Worm (Caenorhabditis elegans) whole organism, late embryonic: ENCODE measurements around the gene dcn-1.

Experiments
- C08G9.2 ChIP-seq: sonication (generic microtip); optimal IDR thresholded peaks from 2 replicates; lab custom pipeline; 2016; ENCODE audit warnings: mild to moderate bottlenecking, missing genetic modification characterization, moderate library complexity, missing compliant biosample characterization
- C38D4.7 ChIP-seq: fragments of 200-800 bp; sonication (Bioruptor generic); optimal IDR thresholded peaks from 2 replicates; lab custom pipeline; 2018; ENCODE audit warnings: mild to moderate bottlenecking, missing genetic modification characterization, moderate library complexity, missing compliant biosample characterization
- ahr-1 ChIP-seq: sonication (generic microtip); optimal IDR thresholded peaks from 2 replicates; lab custom pipeline; 2016; ENCODE audit warnings: missing genetic modification characterization, missing compliant biosample characterization
- ama-1 ChIP-seq: fragments of 150-350 bp; optimal IDR thresholded peaks from 2 replicates; lab custom pipeline; 2014
- ceh-14 ChIP-seq: sonication (generic microtip); optimal IDR thresholded peaks from 2 replicates; lab custom pipeline; 2016; ENCODE audit warnings: missing genotype, missing genetic modification characterization, missing compliant biosample characterization
- ceh-18 ChIP-seq: sonication (generic microtip); optimal IDR thresholded peaks from 2 replicates; lab custom pipeline; 2016; ENCODE audit warnings: missing genetic modification characterization, missing compliant biosample characterization
- ceh-19 ChIP-seq: fragments of 200-800 bp; sonication (Bioruptor generic); optimal IDR thresholded peaks from 2 replicates; lab custom pipeline; 2018; ENCODE audit warnings: mild to moderate bottlenecking, missing genetic modification characterization, missing compliant biosample characterization
- ceh-2 ChIP-seq: sonication (generic microtip); optimal IDR thresholded peaks from 2 replicates; lab custom pipeline; 2016; ENCODE audit warnings: missing genotype, missing genetic modification characterization, missing compliant biosample characterization
- ceh-24 ChIP-seq: sonication (generic microtip); optimal IDR thresholded peaks from 2 replicates; lab custom pipeline; 2016; ENCODE audit warnings: mild to moderate bottlenecking, missing genetic modification characterization, missing compliant biosample characterization
- ceh-31 ChIP-seq: sonication (generic microtip); optimal IDR thresholded peaks from 2 replicates; lab custom pipeline; 2016; ENCODE audit warnings: missing genetic modification characterization, missing compliant biosample characterization
- ceh-45 ChIP-seq: fragments of 200-800 bp; sonication (Bioruptor generic); IDR thresholded peaks from 2 replicates; pipeline ENCODE4 v1.3.6; 2022; ENCODE audit warnings: missing genetic modification reagents, missing genetic modification characterization, missing compliant biosample characterization
- ceh-48 ChIP-seq: sonication (generic microtip); optimal IDR thresholded peaks from 2 replicates; lab custom pipeline; 2016; ENCODE audit warnings: missing genetic modification characterization, inconsistent platforms, missing compliant biosample characterization
- che-1 ChIP-seq: sonication (generic microtip); optimal IDR thresholded peaks from 2 replicates; lab custom pipeline; 2016; ENCODE audit warnings: mild to moderate bottlenecking, missing genetic modification characterization, missing compliant biosample characterization
- dmd-4 ChIP-seq: sonication (generic microtip); optimal IDR thresholded peaks from 2 replicates; lab custom pipeline; 2016; ENCODE audit warnings: borderline replicate concordance, missing genetic modification characterization, missing compliant biosample characterization
- elt-2 ChIP-seq: sonication (generic microtip); optimal IDR thresholded peaks from 2 replicates; lab custom pipeline; 2016; ENCODE audit warnings: missing genetic modification reagents, missing genetic modification characterization, missing compliant biosample characterization
- elt-4 ChIP-seq: sonication (generic microtip); optimal IDR thresholded peaks from 2 replicates; lab custom pipeline; 2016; ENCODE audit warnings: missing genetic modification characterization, missing compliant biosample characterization
- ets-4 ChIP-seq: sonication (generic microtip); optimal IDR thresholded peaks from 2 replicates; lab custom pipeline; 2016; ENCODE audit warnings: missing genetic modification characterization, missing compliant biosample characterization
- eyg-1 ChIP-seq: sonication (generic microtip); optimal IDR thresholded peaks from 2 replicates; lab custom pipeline; 2016; ENCODE audit warnings: missing genotype, missing genetic modification characterization, missing compliant biosample characterization
- fax-1 ChIP-seq: sonication (generic microtip); optimal IDR thresholded peaks from 2 replicates; lab custom pipeline; 2016; ENCODE audit warnings: missing genotype, missing genetic modification characterization, missing compliant biosample characterization
- fkh-6 ChIP-seq: sonication (generic microtip); optimal IDR thresholded peaks from 2 replicates; lab custom pipeline; 2016; ENCODE audit warnings: missing genetic modification characterization, missing compliant biosample characterization
- hlh-15 ChIP-seq: sonication (generic microtip); optimal IDR thresholded peaks from 2 replicates; lab custom pipeline; 2016; ENCODE audit warnings: missing genetic modification characterization, missing compliant biosample characterization
- hlh-30 ChIP-seq: sonication (generic microtip); optimal IDR thresholded peaks from 2 replicates; lab custom pipeline; 2017; ENCODE audit warnings: antibody characterized with exemption, missing genetic modification characterization, missing compliant biosample characterization; ENCODE audit not compliant: insufficient read depth
- hlh-8 ChIP-seq: sonication (generic microtip); optimal IDR thresholded peaks from 2 replicates; lab custom pipeline; 2016; ENCODE audit warnings: missing genotype, missing genetic modification characterization, missing compliant biosample characterization
- lim-6 ChIP-seq: sonication (generic microtip); optimal IDR thresholded peaks from 2 replicates; lab custom pipeline; 2016; ENCODE audit warnings: missing genetic modification characterization, missing compliant biosample characterization
- madf-2 ChIP-seq: sonication (generic microtip); optimal IDR thresholded peaks from 2 replicates; lab custom pipeline; 2017; ENCODE audit warnings: missing genetic modification characterization, missing compliant biosample characterization
- mec-3 ChIP-seq: sonication (generic microtip); optimal IDR thresholded peaks from 2 replicates; lab custom pipeline; 2016; ENCODE audit warnings: borderline replicate concordance, missing genetic modification characterization, missing compliant biosample characterization
- nfya-1 ChIP-seq: sonication (generic microtip); optimal IDR thresholded peaks from 2 replicates; lab custom pipeline; 2017; ENCODE audit warnings: missing genetic modification characterization, mild to moderate bottlenecking, missing compliant biosample characterization, antibody characterized with exemption, moderate library complexity
- npax-4 ChIP-seq: sonication (generic microtip); optimal IDR thresholded peaks from 2 replicates; lab custom pipeline; 2016; ENCODE audit warnings: missing genetic modification characterization, missing compliant biosample characterization
- odd-2 ChIP-seq: sonication (generic microtip); optimal IDR thresholded peaks from 2 replicates; lab custom pipeline; 2017; ENCODE audit warnings: antibody characterized with exemption, mild to moderate bottlenecking, missing genetic modification characterization, missing compliant biosample characterization
- pat-9 ChIP-seq: fragments of 200-800 bp; sonication (Bioruptor generic); optimal IDR thresholded peaks from 2 replicates; lab custom pipeline; 2018; ENCODE audit warnings: mild to moderate bottlenecking, missing genetic modification characterization, moderate library complexity, missing compliant biosample characterization
- pax-1 ChIP-seq: fragments of 150-350 bp; optimal IDR thresholded peaks from 2 replicates; lab custom pipeline; 2014; ENCODE audit warnings: missing biosample characterization, missing genetic modification characterization
- pha-2 ChIP-seq: sonication (generic microtip); optimal IDR thresholded peaks from 2 replicates; lab custom pipeline; 2017; ENCODE audit warnings: mild to moderate bottlenecking, missing genetic modification characterization, missing compliant biosample characterization
- pha-4 ChIP-seq: fragments of 150-350 bp; optimal IDR thresholded peaks from 2 replicates; lab custom pipeline; 2018; ENCODE audit warnings: missing biosample characterization, missing genetic modification reagents, missing genetic modification characterization
- ref-2 ChIP-seq: sonication (generic microtip); optimal IDR thresholded peaks from 2 replicates; lab custom pipeline; 2016; ENCODE audit warnings: missing genetic modification characterization, missing compliant biosample characterization
- sdc-2 ChIP-seq: sonication (generic microtip); optimal IDR thresholded peaks from 2 replicates; lab custom pipeline; 2016; ENCODE audit warnings: missing genotype, missing genetic modification characterization, missing compliant biosample characterization
- sox-2 ChIP-seq: fragments of 200-800 bp; sonication (Bioruptor generic); IDR thresholded peaks from 2 replicates; pipeline ENCODE4 v1.3.6; 2022; ENCODE audit warnings: missing genetic modification reagents, missing genetic modification characterization, missing compliant biosample characterization
- tbx-2 ChIP-seq: sonication (generic microtip); optimal IDR thresholded peaks from 2 replicates; lab custom pipeline; 2016; ENCODE audit warnings: missing genetic modification characterization, missing compliant biosample characterization
- unc-42 ChIP-seq: sonication (generic microtip); optimal IDR thresholded peaks from 2 replicates; lab custom pipeline; 2016; ENCODE audit warnings: missing genotype, missing genetic modification characterization, missing compliant biosample characterization
- unc-55 ChIP-seq: sonication (generic microtip); optimal IDR thresholded peaks from 2 replicates; lab custom pipeline; 2017; ENCODE audit warnings: missing biosample characterization, missing genetic modification reagents, missing genetic modification characterization
- unc-86 ChIP-seq: sonication (generic microtip); optimal IDR thresholded peaks from 2 replicates; lab custom pipeline; 2016; ENCODE audit warnings: missing genetic modification characterization, missing compliant biosample characterization
- ztf-16 ChIP-seq: sonication (generic microtip); optimal IDR thresholded peaks from 2 replicates; lab custom pipeline; 2017; ENCODE audit warnings: missing genetic modification characterization, missing compliant biosample characterization

dcn-1 gene

DNA sequence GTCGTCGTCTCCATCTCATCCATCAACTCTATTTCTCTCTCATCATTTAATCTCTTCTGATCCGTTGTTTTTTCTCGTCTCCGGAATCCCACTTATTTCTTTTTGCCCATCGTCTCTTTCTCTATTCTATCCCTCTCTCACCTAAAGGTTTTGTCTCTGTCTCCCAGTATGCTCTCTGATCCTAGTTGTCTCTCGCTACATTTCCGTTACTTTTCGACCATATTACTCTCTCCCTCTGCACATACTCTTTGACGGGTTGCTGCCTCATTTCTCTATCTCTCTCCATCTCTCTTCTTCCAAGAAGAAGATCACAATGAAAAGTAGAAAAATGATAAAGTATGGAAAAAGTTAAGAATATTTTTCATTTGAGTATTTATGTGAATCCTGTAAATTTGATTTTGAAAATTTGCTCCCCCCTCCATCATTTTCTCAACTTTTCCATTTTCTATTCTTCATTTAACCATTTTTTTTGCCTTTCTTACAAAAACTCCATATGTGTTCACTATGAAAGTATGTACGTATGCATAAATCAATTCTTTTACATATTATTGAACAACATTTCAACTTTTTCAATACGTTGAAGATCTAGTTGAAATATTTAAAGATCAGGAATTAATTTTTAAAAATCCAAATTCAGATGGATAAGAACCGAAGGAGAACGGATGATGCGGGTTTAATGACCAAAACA lies 3.5 kb downstream of the dcn-1 start, which contains the start of gene tag-131:
tag-131 (plus strand) TSS at position 638 of the 688 bp plus-strand sequence.
- no peak for TF ChIP-seq ceh-45 (GFP tag; lab: Robert Waterston, UW)
- peak; percentile 81 for TF ChIP-seq unc-55 (GFP tag; lab: Kevin White, UChicago)
- no peak for TF ChIP-seq ref-2 (tag; lab: Kevin White, UChicago)
- no peak for TF ChIP-seq sox-2 (GFP tag; lab: Robert Waterston, UW)
- TF ChIP-seq ztf-16 (tag; lab: Kevin White, UChicago), result no peak
- no peak for TF ChIP-seq mec-3 (tag; lab: Kevin White, UChicago)
- no peak for TF ChIP-seq sdc-2 (tag; lab: Kevin White, UChicago)
- TF ChIP-seq ceh-48 (tag; lab: Kevin White, UChicago), result no peak
- no peak for TF ChIP-seq ceh-2 (tag; lab: Kevin White, UChicago)
- TF ChIP-seq elt-2, result no peak
- no peak for TF ChIP-seq unc-42 (tag; lab: Kevin White, UChicago)
- TF ChIP-seq npax-4, result no peak
- TF ChIP-seq fkh-6 (tag; lab: Kevin White, UChicago), result no peak
- TF ChIP-seq hlh-15 (tag; lab: Kevin White, UChicago), result no peak
- peak; percentile 31 for TF ChIP-seq tbx-2 (tag; lab: Kevin White, UChicago)
- TF ChIP-seq ets-4 (tag; lab: Kevin White, UChicago), result no peak
- no peak for TF ChIP-seq pha-2 (tag; lab: Kevin White, UChicago)
- no peak for TF ChIP-seq ceh-19
- TF ChIP-seq che-1, result no peak
- TF ChIP-seq ama-1 (lab: Kevin White, UChicago), result no peak
- peak; percentile 36 for TF ChIP-seq ceh-18
- TF ChIP-seq dmd-4, result no peak
- no peak for TF ChIP-seq ceh-24
- TF ChIP-seq pha-4 (tag; lab: Kevin White, UChicago), result no peak
- TF ChIP-seq hlh-8 (tag; lab: Kevin White, UChicago), result no peak
- peak; percentile 63 for TF ChIP-seq nfya-1
- TF ChIP-seq lim-6 (tag; lab: Kevin White, UChicago), result no peak
- no peak for TF ChIP-seq odd-2
- no peak for TF ChIP-seq elt-4 (tag; lab: Kevin White, UChicago)

ce11 chrIII:4320113-4320512 lies 6.4 kb downstream of the dcn-1 start, which contains the start of gene H38K22.6:
Gene H38K22.6, plus strand, starts transcription at chrIII:4320413.
- TF ChIP-seq ceh-14 (tag; lab: Kevin White, UChicago), result no peak
- no peak for TF ChIP-seq ceh-19
- TF ChIP-seq eyg-1 (tag; lab: Kevin White, UChicago), result no peak
- no peak for TF ChIP-seq ahr-1 (tag; lab: Kevin White, UChicago)
- no peak for TF ChIP-seq sox-2 (GFP tag; lab: Robert Waterston, UW)
- TF ChIP-seq, all 69 proteins: peak for 0

DNA sequence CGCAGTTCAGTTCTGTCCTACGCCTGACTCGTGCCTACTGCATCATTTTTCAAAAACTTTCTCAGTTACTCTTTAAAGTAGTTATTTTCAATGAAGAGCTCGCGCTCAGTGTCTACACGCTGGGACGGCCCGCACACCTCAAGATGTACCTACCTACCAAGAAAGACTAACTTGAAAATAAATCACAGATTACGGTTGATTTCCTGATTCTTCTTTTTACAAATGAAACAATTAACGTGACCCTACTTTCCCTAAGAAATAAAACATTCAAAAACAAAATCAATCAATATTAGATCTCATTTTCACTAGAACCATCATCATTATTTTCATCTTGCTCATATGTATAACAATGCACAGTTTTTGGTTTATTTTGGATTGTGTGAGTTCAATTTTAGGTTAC lies 7.7 kb downstream of the dcn-1 start, which contains the start of gene H38K22.7:
H38K22.7 (plus strand) TSS at position 301 of the 400 bp plus-strand sequence.
- no peak for TF ChIP-seq npax-4
- TF ChIP-seq madf-2, result no peak
- TF ChIP-seq pax-1 (tag; lab: Kevin White, UChicago), result no peak
- TF ChIP-seq hlh-15 (tag; lab: Kevin White, UChicago), result no peak
- TF ChIP-seq fax-1 (tag; lab: Kevin White, UChicago), result no peak
- no peak for TF ChIP-seq unc-86
- no peak for TF ChIP-seq ceh-24
- no peak for TF ChIP-seq ceh-31
- no peak for TF ChIP-seq pat-9
- TF ChIP-seq mec-3 (tag; lab: Kevin White, UChicago), result no peak
- no peak for TF ChIP-seq odd-2
- TF ChIP-seq C08G9.2 (tag; lab: Kevin White, UChicago), result no peak
- TF ChIP-seq C38D4.7, result no peak
- no peak for TF ChIP-seq ceh-45 (GFP tag; lab: Robert Waterston, UW)
- no peak for TF ChIP-seq hlh-30
- no peak for TF ChIP-seq fkh-6 (tag; lab: Kevin White, UChicago)
